Fruit fly (Drosophila melanogaster) S2 (cell line): ENCODE results near the gene Hecw.

Experiments used
- CG8478 ChIP-seq: fragments of >200 bp; optimal IDR thresholded peaks from 2 replicates; lab custom pipeline; 2018
- CTCF ChIP-seq, 2 experiments: fragments of >200 bp; optimal IDR thresholded peaks; 2 replicates each; lab custom pipeline; 2018

DNA sequence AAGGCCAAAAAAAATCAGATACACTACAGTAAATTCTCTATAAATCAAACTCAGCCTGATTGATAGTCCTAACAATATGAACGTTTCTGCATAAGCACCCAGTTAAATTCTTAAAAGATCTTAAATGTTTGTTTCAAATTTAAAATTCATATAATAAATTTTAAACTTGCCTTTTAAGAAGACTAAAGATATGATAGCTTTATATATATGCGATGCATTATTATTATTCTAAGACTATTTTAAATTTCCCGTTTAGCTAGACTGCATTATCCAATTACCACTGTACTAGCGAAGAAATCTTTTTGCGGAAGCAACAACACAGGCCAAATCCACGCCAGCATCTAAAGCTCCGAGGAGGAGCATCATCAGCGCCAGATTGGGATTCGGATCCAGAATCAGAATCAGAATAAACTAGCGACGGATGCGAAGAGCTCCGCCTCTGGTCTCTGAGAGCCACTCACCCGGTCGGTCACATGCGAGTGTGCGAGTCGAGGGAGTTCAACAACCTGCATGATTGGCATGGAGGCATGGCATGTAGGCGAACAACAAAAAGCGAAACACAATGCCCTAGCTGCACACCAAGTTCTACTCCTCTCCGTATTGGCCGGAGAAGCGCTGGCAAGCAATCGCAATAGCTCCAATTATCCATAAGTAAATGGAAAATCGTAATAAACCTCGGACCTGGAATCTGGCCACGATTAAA lies 45.4 kb downstream of the Hecw start:
- TF ChIP-seq CG8478 (lab: Kevin White, UChicago) (no peak), CTCF (optimal IDR thresholded peaks at IDR 0.05; lab: Kevin White, UChicago) (no peak)
